Fruit fly (Drosophila melanogaster) whole organism, embryonic: ENCODE results near the gene CG17154.

Experiments
- ATbp ChIP-seq: fragments of 200-800 bp; sonication (Bioruptor generic); optimal IDR thresholded peaks from 2 replicates; lab custom pipeline; 2017; ENCODE audit warnings: missing biosample characterization, mild to moderate bottlenecking, missing genetic modification characterization, missing genetic modification reagents
- Atf3 ChIP-seq: fragments of 200-800 bp; sonication (Bioruptor generic); optimal IDR thresholded peaks from 3 replicates; lab custom pipeline; 2016; ENCODE audit warnings: missing biosample characterization, missing genetic modification characterization
- C15 ChIP-seq: fragments of 200-800 bp; sonication (Bioruptor generic); IDR thresholded peaks from 3 replicates; pipeline ENCODE4 v1.3.6; 2022; ENCODE audit warnings: missing biosample characterization, missing genetic modification characterization
- CG10431 ChIP-seq: fragments of 200-800 bp; sonication (Bioruptor generic); optimal IDR thresholded peaks from 3 replicates; lab custom pipeline; 2018; ENCODE audit warnings: missing biosample characterization, mild to moderate bottlenecking, missing genetic modification characterization
- CG10543 ChIP-seq: fragments of 200-800 bp; sonication (Bioruptor generic); optimal IDR thresholded peaks from 3 replicates; lab custom pipeline; 2017; ENCODE audit warnings: missing biosample characterization, mild to moderate bottlenecking, missing genetic modification characterization, moderate library complexity
- CG15269 ChIP-seq: fragments of 200-800 bp; sonication (Bioruptor generic); optimal IDR thresholded peaks from 2 replicates; lab custom pipeline; 2018; ENCODE audit warnings: missing biosample characterization, mild to moderate bottlenecking, missing genetic modification characterization, moderate library complexity
- CG1529 ChIP-seq: fragments of 200-800 bp; sonication (Bioruptor generic); optimal IDR thresholded peaks from 3 replicates; lab custom pipeline; 2018; ENCODE audit warnings: missing biosample characterization, missing genetic modification characterization
- CG1602 ChIP-seq: fragments of 200-800 bp; sonication (Bioruptor generic); optimal IDR thresholded peaks from 3 replicates; lab custom pipeline; 2016; ENCODE audit warnings: missing biosample characterization, missing genetic modification characterization
- CG16815 ChIP-seq: fragments of 200-800 bp; sonication (Bioruptor generic); optimal IDR thresholded peaks from 3 replicates; lab custom pipeline; 2017; ENCODE audit warnings: missing biosample characterization, mild to moderate bottlenecking, missing genetic modification characterization
- CG16863 ChIP-seq: fragments of 200-800 bp; sonication (Bioruptor generic); optimal IDR thresholded peaks from 3 replicates; lab custom pipeline; 2016; ENCODE audit warnings: missing biosample characterization, missing genetic modification characterization
- CG17328 ChIP-seq: fragments of 200-800 bp; sonication (Bioruptor generic); IDR thresholded peaks from 2 replicates; pipeline ENCODE4 v1.3.6; 2022; ENCODE audit warnings: missing biosample characterization, missing genetic modification characterization
- CG18476 ChIP-seq: fragments of 200-800 bp; sonication (Bioruptor generic); optimal IDR thresholded peaks from 2 replicates; lab custom pipeline; 2016; ENCODE audit warnings: missing biosample characterization, mild to moderate bottlenecking, missing genetic modification characterization
- CG3065 ChIP-seq: fragments of 200-800 bp; sonication (Bioruptor generic); optimal IDR thresholded peaks from 2 replicates; lab custom pipeline; 2016; ENCODE audit warnings: missing biosample characterization, missing genetic modification characterization
- CG3163 ChIP-seq: fragments of 200-800 bp; sonication (Bioruptor generic); optimal IDR thresholded peaks from 3 replicates; lab custom pipeline; 2016; ENCODE audit warnings: missing biosample characterization, missing genetic modification characterization
- CG3407 ChIP-seq: fragments of 200-800 bp; sonication (Bioruptor generic); optimal IDR thresholded peaks from 2 replicates; lab custom pipeline; 2018; ENCODE audit warnings: missing biosample characterization, mild to moderate bottlenecking, missing genetic modification characterization
- CG7786 ChIP-seq: fragments of 200-800 bp; sonication (Bioruptor generic); optimal IDR thresholded peaks from 2 replicates; lab custom pipeline; 2016; ENCODE audit warnings: missing biosample characterization, missing genetic modification characterization
- CG7839 ChIP-seq: fragments of 200-800 bp; sonication (Bioruptor generic); optimal IDR thresholded peaks from 3 replicates; lab custom pipeline; 2018; ENCODE audit warnings: missing biosample characterization, mild to moderate bottlenecking, missing genetic modification characterization, moderate library complexity
- CG8359 ChIP-seq: fragments of 200-800 bp; sonication (Bioruptor generic); optimal IDR thresholded peaks from 2 replicates; lab custom pipeline; 2017; ENCODE audit warnings: missing biosample characterization, mild to moderate bottlenecking, missing genetic modification characterization, borderline replicate concordance
- CG9609 ChIP-seq: fragments of 200-800 bp; sonication (Bioruptor generic); optimal IDR thresholded peaks from 3 replicates; lab custom pipeline; 2016; ENCODE audit warnings: missing biosample characterization, missing genetic modification characterization
- CG9797 ChIP-seq: fragments of 200-800 bp; sonication (Bioruptor generic); optimal IDR thresholded peaks from 3 replicates; lab custom pipeline; 2018; ENCODE audit warnings: missing biosample characterization, mild to moderate bottlenecking, missing genetic modification characterization
- CG9932 ChIP-seq: fragments of 200-800 bp; sonication (Bioruptor generic); IDR thresholded peaks from 2 replicates; pipeline ENCODE4 v1.3.6; 2022; ENCODE audit warnings: missing biosample characterization, missing genetic modification characterization
- Dad ChIP-seq: fragments of 200-800 bp; sonication (Bioruptor generic); optimal IDR thresholded peaks from 3 replicates; lab custom pipeline; 2016; ENCODE audit warnings: missing biosample characterization, missing genetic modification characterization
- Dll ChIP-seq: fragments of 200-800 bp; sonication (Bioruptor generic); IDR thresholded peaks from 4 replicates; pipeline ENCODE4 v1.3.6; 2022; ENCODE audit warnings: missing biosample characterization, missing genetic modification characterization; ENCODE audit not compliant: partially characterized antibody
- Elba2 ChIP-seq: fragments of 200-800 bp; sonication (Bioruptor generic); optimal IDR thresholded peaks from 3 replicates; lab custom pipeline; 2016; ENCODE audit warnings: missing biosample characterization, missing genetic modification characterization
- Hey ChIP-seq: fragments of 200-800 bp; sonication (Bioruptor generic); optimal IDR thresholded peaks from 3 replicates; lab custom pipeline; 2018; ENCODE audit warnings: missing biosample characterization, mild to moderate bottlenecking, missing genetic modification characterization
- HmgD ChIP-seq: fragments of 200-800 bp; sonication (Bioruptor generic); optimal IDR thresholded peaks from 3 replicates; lab custom pipeline; 2016; ENCODE audit warnings: missing biosample characterization, missing genetic modification characterization
- Hmx ChIP-seq: fragments of 200-800 bp; sonication (Bioruptor generic); optimal IDR thresholded peaks from 2 replicates; lab custom pipeline; 2016; ENCODE audit warnings: missing biosample characterization, missing genetic modification characterization
- Med ChIP-seq: fragments of 200-800 bp; sonication (Bioruptor generic); peaks from one replicate; lab custom pipeline; 2016; ENCODE audit warnings: missing biosample characterization, missing genetic modification characterization, mild to moderate bottlenecking, inconsistent platforms, moderate library complexity
- NC2α ChIP-seq: fragments of 200-800 bp; sonication (Bioruptor generic); optimal IDR thresholded peaks from 2 replicates; lab custom pipeline; 2016; ENCODE audit warnings: missing biosample characterization, missing genetic modification characterization
- NC2β ChIP-seq: fragments of 200-800 bp; sonication (Bioruptor generic); optimal IDR thresholded peaks from 2 replicates; lab custom pipeline; 2016; ENCODE audit warnings: missing biosample characterization, missing genetic modification characterization
- Neu2 ChIP-seq: fragments of 200-800 bp; sonication (Bioruptor generic); optimal IDR thresholded peaks from 3 replicates; lab custom pipeline; 2016; ENCODE audit warnings: missing biosample characterization, missing genetic modification characterization, borderline replicate concordance
- Scr ChIP-seq: fragments of 200-800 bp; sonication (Bioruptor generic); IDR thresholded peaks from 2 replicates; pipeline ENCODE4 v1.3.6; 2022; ENCODE audit warnings: missing biosample characterization, missing genetic modification characterization; ENCODE audit not compliant: partially characterized antibody
- Spps ChIP-seq: fragments of 200-800 bp; sonication (Bioruptor generic); optimal IDR thresholded peaks from 2 replicates; lab custom pipeline; 2018; ENCODE audit warnings: missing biosample characterization, mild to moderate bottlenecking, missing genetic modification characterization
- chinmo ChIP-seq: fragments of 200-800 bp; sonication (Bioruptor generic); IDR thresholded peaks from 4 replicates; pipeline ENCODE4 v1.3.6; 2022; ENCODE audit warnings: missing biosample characterization, missing genetic modification characterization; ENCODE audit not compliant: partially characterized antibody
- croc ChIP-seq: fragments of 200-800 bp; sonication (Bioruptor generic); conservative IDR thresholded peaks from 3 replicates; pipeline ENCODE4 v1.3.6; 2022; ENCODE audit warnings: missing biosample characterization, missing genetic modification characterization
- crol ChIP-seq: fragments of 200-800 bp; sonication (Bioruptor generic); IDR thresholded peaks from 2 replicates; pipeline ENCODE4 v1.3.6; 2022; ENCODE audit warnings: missing biosample characterization, missing genetic modification characterization
- dm ChIP-seq: fragments of 200-800 bp; sonication (Bioruptor generic); optimal IDR thresholded peaks from 3 replicates; lab custom pipeline; 2016; ENCODE audit warnings: missing biosample characterization, missing genetic modification characterization
- hth ChIP-seq: fragments of >200 bp; optimal IDR thresholded peaks from 2 replicates; lab custom pipeline; 2017; ENCODE audit warnings: inconsistent platforms
- inv ChIP-seq: fragments of 200-800 bp; sonication (Bioruptor generic); IDR thresholded peaks from 2 replicates; pipeline ENCODE4 v1.3.6; 2022; ENCODE audit warnings: missing biosample characterization, missing genetic modification characterization; ENCODE audit not compliant: partially characterized antibody
- jumu ChIP-seq: fragments of 200-800 bp; sonication (Bioruptor generic); optimal IDR thresholded peaks from 3 replicates; lab custom pipeline; 2016; ENCODE audit warnings: missing biosample characterization, missing genetic modification characterization
- kni ChIP-seq: fragments of 200-800 bp; sonication (Bioruptor generic); optimal IDR thresholded peaks from 3 replicates; lab custom pipeline; 2017; ENCODE audit warnings: mild to moderate bottlenecking, missing biosample characterization, missing genetic modification reagents, missing genetic modification characterization
- lab ChIP-seq: fragments of 200-800 bp; sonication (Bioruptor generic); optimal IDR thresholded peaks from 3 replicates; lab custom pipeline; 2017; ENCODE audit warnings: missing biosample characterization, missing genetic modification characterization, mild to moderate bottlenecking, moderate library complexity, missing genetic modification reagents
- lbe ChIP-seq: fragments of 200-800 bp; sonication (Bioruptor generic); optimal IDR thresholded peaks from 2 replicates; lab custom pipeline; 2016; ENCODE audit warnings: missing biosample characterization, mild to moderate bottlenecking, missing genetic modification characterization
- nerfin-2 ChIP-seq: fragments of 200-800 bp; sonication (Bioruptor generic); IDR thresholded peaks from 2 replicates; pipeline ENCODE4 v1.3.6; 2022; ENCODE audit warnings: missing biosample characterization, missing genetic modification characterization; ENCODE audit not compliant: partially characterized antibody
- seq ChIP-seq: fragments of 200-800 bp; sonication (Bioruptor generic); IDR thresholded peaks from 2 replicates; pipeline ENCODE4 v1.3.6; 2022; ENCODE audit warnings: missing biosample characterization, missing genetic modification characterization
- tna ChIP-seq: fragments of 200-800 bp; sonication (Bioruptor generic); IDR thresholded peaks from 2 replicates; pipeline ENCODE4 v1.3.6; 2022; ENCODE audit warnings: missing biosample characterization, missing genetic modification characterization; ENCODE audit not compliant: partially characterized antibody
- tx ChIP-seq: fragments of 200-800 bp; sonication (Bioruptor generic); optimal IDR thresholded peaks from 2 replicates; lab custom pipeline; 2016; ENCODE audit warnings: missing biosample characterization, missing genetic modification characterization
- unpg ChIP-seq: fragments of 200-800 bp; sonication (Bioruptor generic); optimal IDR thresholded peaks from 3 replicates; lab custom pipeline; 2018; ENCODE audit warnings: missing biosample characterization, mild to moderate bottlenecking, missing genetic modification characterization, moderate library complexity
- vvl ChIP-seq: fragments of 200-800 bp; sonication (Bioruptor generic); IDR thresholded peaks from 2 replicates; pipeline ENCODE4 v1.3.6; 2022; ENCODE audit warnings: missing biosample characterization, missing genetic modification characterization

CG17154 gene

DNA sequence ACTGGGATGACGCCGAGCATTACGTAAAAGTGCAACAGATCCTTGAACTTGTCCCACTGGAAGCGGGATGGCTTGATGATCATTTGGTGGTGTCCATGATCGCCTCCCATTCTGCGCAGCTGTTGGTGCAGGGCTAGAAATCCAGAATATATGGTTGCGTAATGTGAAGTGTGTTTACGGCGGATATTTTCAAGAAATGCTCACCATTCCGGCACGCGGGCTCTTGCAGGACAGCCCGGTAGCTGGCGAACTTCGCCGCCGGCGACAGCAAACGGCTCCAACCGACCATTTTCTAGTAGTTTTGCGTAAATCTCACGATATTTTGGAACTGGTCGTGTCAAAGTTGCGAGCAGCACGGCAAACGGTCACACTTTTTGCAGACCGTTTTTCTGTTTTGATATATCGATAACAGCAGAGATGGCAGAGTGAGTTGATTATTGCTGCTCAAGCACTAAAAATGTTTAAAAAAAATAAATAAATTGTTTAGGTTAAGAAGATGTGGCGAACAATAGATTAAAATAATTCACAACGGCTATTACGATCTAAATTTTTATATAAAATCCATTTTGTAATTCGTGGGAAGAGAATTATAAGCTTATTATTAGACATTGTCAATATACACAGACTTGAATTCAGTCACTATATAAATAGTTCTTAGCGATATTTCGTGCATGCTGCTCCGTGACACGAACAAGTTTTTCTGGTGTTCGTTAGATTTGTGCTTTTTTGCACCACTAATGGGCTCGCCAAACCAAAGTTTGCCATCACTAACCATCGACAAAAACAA, 49.9 kb downstream of the CG17154 start, which contains the start of the genes ND-SGDH and RhoGAP68F (continued):
- peak; percentile 77 for TF ChIP-seq tna (GFP tag; lab: Robert Waterston, UW)
- TF ChIP-seq CG15269 (tag; lab: Kevin White, UChicago), result peak; percentile 74
- peak; percentile 70 for TF ChIP-seq CG7786 (GFP tag; lab: Kevin White, UChicago)
- peak; percentile 44 for TF ChIP-seq CG1529 (GFP tag; lab: Kevin White, UChicago)
- peak; percentile 76 for TF ChIP-seq CG9797 (GFP tag; lab: Kevin White, UChicago)
- peak; percentile 64 for TF ChIP-seq croc (GFP tag; lab: Robert Waterston, UW)
- peak; percentile 76 for TF ChIP-seq nerfin-2
- TF ChIP-seq CG16815 (GFP tag; lab: Kevin White, UChicago), result peak; percentile 73
- peak; percentile 85 for TF ChIP-seq Neu2 (GFP tag; lab: Kevin White, UChicago)
- TF ChIP-seq CG7839 (tag; lab: Kevin White, UChicago), result peak; percentile 77
- TF ChIP-seq Dll (GFP tag; lab: Robert Waterston, UW), result peak; percentile 99
- peak; percentile 45 for TF ChIP-seq tx (GFP tag; lab: Kevin White, UChicago)
- no peak for TF ChIP-seq Hey (tag; lab: Kevin White, UChicago)
- peak; percentile 7 for TF ChIP-seq Atf3
- TF ChIP-seq hth (lab: Kevin White, UChicago), result no peak
- TF ChIP-seq unpg, result peak; percentile 68
- TF ChIP-seq ATbp (GFP tag; lab: Kevin White, UChicago), result no peak
- TF ChIP-seq CG10431, result peak; percentile 36
- TF ChIP-seq lbe (GFP tag; lab: Kevin White, UChicago), result peak; percentile 30
- TF ChIP-seq CG16863, result peak; percentile 58
- TF ChIP-seq C15, result no peak
- TF ChIP-seq CG1602, result peak; percentile 67
- peak; percentile 98 for TF ChIP-seq Scr (GFP tag; lab: Robert Waterston, UW)
- peak; percentile 59 for TF ChIP-seq vvl (GFP tag; lab: Robert Waterston, UW)
- peak; percentile 67 for TF ChIP-seq CG18476
- TF ChIP-seq CG3065, result peak; percentile 52
- TF ChIP-seq CG9609 (GFP tag; lab: Kevin White, UChicago), result peak; percentile 57
- peak; percentile 78 for TF ChIP-seq Med (GFP tag; lab: Kevin White, UChicago)
- no peak for TF ChIP-seq CG8359 (GFP tag; lab: Kevin White, UChicago)
- peak; percentile 20; the same call in 1 of the 2 replicates for TF ChIP-seq CG17328 (GFP tag; lab: Robert Waterston, UW)
- TF ChIP-seq inv, result peak; percentile 97
- peak; percentile 67 for TF ChIP-seq jumu (GFP tag; lab: Kevin White, UChicago)
- peak; percentile 91 for TF ChIP-seq CG9932 (GFP tag; lab: Robert Waterston, UW)
- peak; percentile 2 for TF ChIP-seq Spps (tag; lab: Kevin White, UChicago)
- peak; percentile 69 for TF ChIP-seq Dad (GFP tag; lab: Kevin White, UChicago)
- TF ChIP-seq NC2β, result peak; percentile 48
- peak; percentile 38 for TF ChIP-seq Hmx (GFP tag; lab: Kevin White, UChicago)
- TF ChIP-seq CG3407 (GFP tag; lab: Kevin White, UChicago), result peak; percentile 49
- no peak for TF ChIP-seq HmgD (GFP tag; lab: Kevin White, UChicago)
- TF ChIP-seq CG3163 (GFP tag; lab: Kevin White, UChicago), result no peak
- peak; percentile 88; the same call in 3 of the 4 replicates for TF ChIP-seq chinmo (GFP tag; lab: Robert Waterston, UW)
- TF ChIP-seq NC2α (GFP tag; lab: Kevin White, UChicago), result no peak
- no peak for TF ChIP-seq crol (GFP tag; lab: Robert Waterston, UW)
- peak; percentile 87 for TF ChIP-seq CG10543
- TF ChIP-seq seq (GFP tag; lab: Robert Waterston, UW), result 0 out of 2 replicates have a peak, but pooled peaks have one; percentile 21
- peak; percentile 75 for TF ChIP-seq lab (GFP tag; lab: Kevin White, UChicago)
- peak; percentile 35 for TF ChIP-seq Elba2 (GFP tag; lab: Kevin White, UChicago)
- TF ChIP-seq kni (GFP tag; lab: Kevin White, UChicago), result peak; percentile 33
- TF ChIP-seq dm, result peak; percentile 58
